Fruit fly (Drosophila melanogaster) whole organism, embryonic: Measurements from ENCODE around the gene Dnaaf4.

Experiments
- ATbp ChIP-seq: fragments of 200-800 bp; sonication (Bioruptor generic); optimal IDR thresholded peaks from 2 replicates; lab custom pipeline; 2017; ENCODE audit warnings: missing biosample characterization, mild to moderate bottlenecking, missing genetic modification characterization, missing genetic modification reagents
- B-H1 ChIP-seq: fragments of 200-800 bp; sonication (Bioruptor generic); IDR thresholded peaks from 3 replicates; pipeline ENCODE4 v1.3.6; 2022; ENCODE audit warnings: missing biosample characterization, missing genetic modification characterization
- Bdp1 ChIP-seq: fragments of 200-800 bp; sonication (Bioruptor generic); optimal IDR thresholded peaks from 3 replicates; lab custom pipeline; 2016; ENCODE audit warnings: missing biosample characterization, missing genetic modification characterization
- CG10267 ChIP-seq: fragments of 200-800 bp; sonication (Bioruptor generic); optimal IDR thresholded peaks from 2 replicates; lab custom pipeline; 2018; ENCODE audit warnings: missing biosample characterization, mild to moderate bottlenecking, missing genetic modification characterization, moderate library complexity
- CG10431 ChIP-seq: fragments of 200-800 bp; sonication (Bioruptor generic); optimal IDR thresholded peaks from 3 replicates; lab custom pipeline; 2018; ENCODE audit warnings: missing biosample characterization, mild to moderate bottlenecking, missing genetic modification characterization
- CG11456 ChIP-seq: fragments of 200-800 bp; sonication (Bioruptor generic); IDR thresholded peaks from 3 replicates; pipeline ENCODE4 v1.3.6; 2022; ENCODE audit warnings: missing biosample characterization, missing genetic modification characterization
- CG12236 ChIP-seq: fragments of 200-800 bp; sonication (Bioruptor generic); optimal IDR thresholded peaks from 2 replicates; lab custom pipeline; 2016; ENCODE audit warnings: missing biosample characterization, missing genetic modification characterization
- CG1233 ChIP-seq: fragments of 200-800 bp; sonication (Bioruptor generic); optimal IDR thresholded peaks from 4 replicates; lab custom pipeline; 2018; ENCODE audit warnings: missing biosample characterization, mild to moderate bottlenecking, missing genetic modification characterization
- CG13624 ChIP-seq: fragments of 200-800 bp; sonication (Bioruptor generic); optimal IDR thresholded peaks from 2 replicates; lab custom pipeline; 2016; ENCODE audit warnings: missing biosample characterization, missing genetic modification characterization
- CG14860 ChIP-seq: fragments of 200-800 bp; sonication (Bioruptor generic); IDR thresholded peaks from 3 replicates; pipeline ENCODE4 v1.3.6; 2022; ENCODE audit warnings: missing biosample characterization, missing genetic modification characterization; ENCODE audit not compliant: partially characterized antibody
- CG15011 ChIP-seq: fragments of 200-800 bp; sonication (Bioruptor generic); optimal IDR thresholded peaks from 3 replicates; lab custom pipeline; 2018; ENCODE audit warnings: missing biosample characterization, mild to moderate bottlenecking, missing genetic modification characterization
- CG1603 ChIP-seq: fragments of 200-800 bp; sonication (Bioruptor generic); optimal IDR thresholded peaks from 2 replicates; lab custom pipeline; 2019; ENCODE audit warnings: missing biosample characterization, mild to moderate bottlenecking, missing genetic modification characterization, moderate library complexity
- CG17612 ChIP-seq: fragments of 200-800 bp; sonication (Bioruptor generic); IDR thresholded peaks from 2 replicates; pipeline ENCODE4 v1.3.6; 2022; ENCODE audit warnings: missing biosample characterization, missing genetic modification characterization
- CG30403 ChIP-seq: fragments of 200-800 bp; sonication (Bioruptor generic); optimal IDR thresholded peaks from 3 replicates; lab custom pipeline; 2016; ENCODE audit warnings: missing biosample characterization, missing genetic modification characterization
- CG3163 ChIP-seq: fragments of 200-800 bp; sonication (Bioruptor generic); optimal IDR thresholded peaks from 3 replicates; lab custom pipeline; 2016; ENCODE audit warnings: missing biosample characterization, missing genetic modification characterization
- CG3726 ChIP-seq: fragments of 200-800 bp; sonication (Bioruptor generic); IDR thresholded peaks from 3 replicates; pipeline ENCODE4, ENCODE4 v1.3.6; 2022; ENCODE audit warnings: missing biosample characterization, missing genetic modification characterization
- CG4360 ChIP-seq: fragments of 200-800 bp; sonication (Bioruptor generic); IDR thresholded peaks from 2 replicates; pipeline ENCODE4 v1.3.6; 2022; ENCODE audit warnings: missing biosample characterization, missing genetic modification characterization
- CG6654 ChIP-seq: fragments of 200-800 bp; sonication (Bioruptor generic); optimal IDR thresholded peaks from 2 replicates; lab custom pipeline; 2017; ENCODE audit warnings: missing biosample characterization, mild to moderate bottlenecking, missing genetic modification characterization
- CG8478 ChIP-seq: fragments of >200 bp; optimal IDR thresholded peaks from 2 replicates; lab custom pipeline; 2018
- CG9727 ChIP-seq: fragments of 200-800 bp; sonication (Bioruptor generic); optimal IDR thresholded peaks from 3 replicates; lab custom pipeline; 2017; ENCODE audit warnings: missing biosample characterization, mild to moderate bottlenecking, missing genetic modification characterization
- Chrac-16 ChIP-seq: fragments of 200-800 bp; sonication (Bioruptor generic); optimal IDR thresholded peaks from 3 replicates; lab custom pipeline; 2016; ENCODE audit warnings: missing biosample characterization, missing genetic modification characterization
- Doc2 ChIP-seq: fragments of 200-800 bp; sonication (Bioruptor generic); IDR thresholded peaks from 2 replicates; pipeline ENCODE4 v1.3.6; 2022; ENCODE audit warnings: missing biosample characterization, missing genetic modification characterization
- E2f2 ChIP-seq: fragments of 200-800 bp; sonication (Bioruptor generic); IDR thresholded peaks from 2 replicates; pipeline ENCODE4 v1.3.6; 2022; ENCODE audit warnings: missing biosample characterization, missing genetic modification characterization
- ERR ChIP-seq: fragments of 200-800 bp; sonication (Bioruptor generic); optimal IDR thresholded peaks from 2 replicates; lab custom pipeline; 2016; ENCODE audit warnings: missing biosample characterization, missing genetic modification characterization
- Ets97D ChIP-seq: fragments of 200-800 bp; sonication (Bioruptor generic); optimal IDR thresholded peaks from 3 replicates; lab custom pipeline; 2016; ENCODE audit warnings: missing biosample characterization, missing genetic modification characterization
- Hand ChIP-seq: fragments of 200-800 bp; sonication (Bioruptor generic); optimal IDR thresholded peaks from 2 replicates; lab custom pipeline; 2017; ENCODE audit warnings: mild to moderate bottlenecking, missing biosample characterization, missing genetic modification reagents, missing genetic modification characterization
- Med ChIP-seq: fragments of 200-800 bp; sonication (Bioruptor generic); peaks from one replicate; lab custom pipeline; 2016; ENCODE audit warnings: missing biosample characterization, missing genetic modification characterization, mild to moderate bottlenecking, inconsistent platforms, moderate library complexity
- Scr ChIP-seq: fragments of 200-800 bp; sonication (Bioruptor generic); IDR thresholded peaks from 2 replicates; pipeline ENCODE4 v1.3.6; 2022; ENCODE audit warnings: missing biosample characterization, missing genetic modification characterization; ENCODE audit not compliant: partially characterized antibody
- Sox102F ChIP-seq: fragments of 200-800 bp; sonication (Bioruptor generic); optimal IDR thresholded peaks from 2 replicates; lab custom pipeline; 2018; ENCODE audit warnings: missing biosample characterization, mild to moderate bottlenecking, missing genetic modification characterization, moderate library complexity
- Sry-β ChIP-seq: fragments of 200-800 bp; sonication (Bioruptor generic); optimal IDR thresholded peaks from 2 replicates; lab custom pipeline; 2018; ENCODE audit warnings: missing biosample characterization, mild to moderate bottlenecking, missing genetic modification characterization, moderate library complexity
- Ssrp ChIP-seq: fragments of 200-800 bp; sonication (Bioruptor generic); optimal IDR thresholded peaks from 2 replicates; lab custom pipeline; 2018; ENCODE audit warnings: missing biosample characterization, mild to moderate bottlenecking, missing genetic modification characterization, moderate library complexity
- Taf1 ChIP-seq: fragments of 200-800 bp; sonication (Bioruptor generic); IDR thresholded peaks from 2 replicates; pipeline ENCODE4 v1.3.6; 2022; ENCODE audit warnings: missing biosample characterization, missing genetic modification characterization
- ase ChIP-seq: fragments of 200-800 bp; sonication (Bioruptor generic); IDR thresholded peaks from 3 replicates; pipeline ENCODE4 v1.3.6; 2022; ENCODE audit warnings: missing biosample characterization, missing genetic modification characterization
- bsh ChIP-seq, 2 experiments: fragments of 200-800 bp; sonication (Bioruptor generic); optimal IDR thresholded peaks; 2 replicates each; lab custom pipeline; 2017 to 2018; ENCODE audit warnings: mild to moderate bottlenecking in 2 of 2, missing biosample characterization in 2 of 2, missing genetic modification characterization in 2 of 2, moderate library complexity in 1 of 2
- ci ChIP-seq: fragments of 200-800 bp; sonication (Bioruptor generic); IDR thresholded peaks from 3 replicates; pipeline ENCODE4 v1.3.6; 2022; ENCODE audit warnings: missing biosample characterization, missing genetic modification characterization
- dm ChIP-seq: fragments of 200-800 bp; sonication (Bioruptor generic); optimal IDR thresholded peaks from 3 replicates; lab custom pipeline; 2016; ENCODE audit warnings: missing biosample characterization, missing genetic modification characterization
- exex ChIP-seq: fragments of 200-800 bp; sonication (Bioruptor generic); optimal IDR thresholded peaks from 4 replicates; lab custom pipeline; 2018; ENCODE audit warnings: missing biosample characterization, mild to moderate bottlenecking, missing genetic modification characterization, moderate library complexity
- gcm2 ChIP-seq: fragments of 200-800 bp; sonication (Bioruptor generic); optimal IDR thresholded peaks from 2 replicates; lab custom pipeline; 2016; ENCODE audit warnings: missing biosample characterization, missing genetic modification characterization
- grau ChIP-seq: fragments of 200-800 bp; optimal IDR thresholded peaks from 3 replicates; lab custom pipeline; 2019; ENCODE audit warnings: missing biosample characterization, mild to moderate bottlenecking, missing genetic modification characterization, moderate library complexity
- inv ChIP-seq: fragments of 200-800 bp; sonication (Bioruptor generic); IDR thresholded peaks from 2 replicates; pipeline ENCODE4 v1.3.6; 2022; ENCODE audit warnings: missing biosample characterization, missing genetic modification characterization; ENCODE audit not compliant: partially characterized antibody
- jigr1 ChIP-seq: fragments of 200-800 bp; sonication (Bioruptor generic); IDR thresholded peaks from 3 replicates; pipeline ENCODE4 v1.3.6; 2022; ENCODE audit warnings: missing biosample characterization, missing genetic modification characterization
- mam ChIP-seq: fragments of 200-800 bp; sonication (Bioruptor generic); optimal IDR thresholded peaks from 3 replicates; lab custom pipeline; 2016; ENCODE audit warnings: missing biosample characterization, missing genetic modification characterization
- nmo ChIP-seq: fragments of 200-800 bp; sonication (Bioruptor generic); optimal IDR thresholded peaks from 2 replicates; lab custom pipeline; 2018; ENCODE audit warnings: missing biosample characterization, mild to moderate bottlenecking, missing genetic modification characterization, moderate library complexity
- p53 ChIP-seq: fragments of 200-800 bp; sonication (Bioruptor generic); optimal IDR thresholded peaks from 2 replicates; lab custom pipeline; 2016; ENCODE audit warnings: missing biosample characterization, missing genetic modification characterization
- pita ChIP-seq: fragments of 200-800 bp; sonication (Bioruptor generic); optimal IDR thresholded peaks from 2 replicates; lab custom pipeline; 2017; ENCODE audit warnings: missing biosample characterization, mild to moderate bottlenecking, missing genetic modification characterization
- prd ChIP-seq, 3 experiments: fragments of >200 bp in 2 of 3; fragments of 200-800 bp in 1 of 3; sonication (Bioruptor generic) in 1 of 3; optimal IDR thresholded peaks in 2 of 3; IDR thresholded peaks in 1 of 3; 2 replicates in 2 of 3; 3 replicates in 1 of 3; pipeline versions ENCODE4 v1.3.6 to Lab custom; 2017 to 2022; ENCODE audit warnings: missing biosample characterization in 1 of 3, missing genetic modification characterization in 1 of 3
- pzg ChIP-seq: fragments of 200-800 bp; sonication (Bioruptor generic); optimal IDR thresholded peaks from 3 replicates; lab custom pipeline; 2018; ENCODE audit warnings: missing biosample characterization, mild to moderate bottlenecking, missing genetic modification characterization, moderate library complexity
- schlank ChIP-seq: fragments of 200-800 bp; sonication (Bioruptor generic); optimal IDR thresholded peaks from 2 replicates; lab custom pipeline; 2018; ENCODE audit warnings: missing biosample characterization, mild to moderate bottlenecking, missing genetic modification characterization
- seq ChIP-seq: fragments of 200-800 bp; sonication (Bioruptor generic); IDR thresholded peaks from 2 replicates; pipeline ENCODE4 v1.3.6; 2022; ENCODE audit warnings: missing biosample characterization, missing genetic modification characterization
- unc-4 ChIP-seq: fragments of 200-800 bp; sonication (Bioruptor generic); IDR thresholded peaks from 2 replicates; pipeline ENCODE4 v1.3.6; 2022; ENCODE audit warnings: missing biosample characterization, missing genetic modification characterization; ENCODE audit not compliant: partially characterized antibody

Dnaaf4 gene

DNA sequence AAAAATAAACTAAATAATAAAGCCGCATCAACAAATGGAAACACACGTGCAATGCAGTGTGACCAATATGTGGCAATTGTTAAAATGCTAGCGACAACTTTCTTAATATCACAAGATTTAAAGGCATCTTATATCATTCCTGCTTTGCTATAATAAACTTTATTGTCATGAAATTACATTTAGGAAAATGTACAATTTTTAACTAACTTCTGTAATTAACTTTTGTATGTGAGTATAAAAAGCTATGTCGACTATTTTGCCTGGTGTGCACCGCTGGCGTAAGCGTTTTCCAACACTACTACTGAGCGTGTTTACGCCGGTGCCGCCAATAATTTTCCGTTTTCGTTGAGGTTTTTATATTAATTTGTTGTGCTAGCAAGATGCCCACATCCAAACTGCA is 2.0 kb upstream of the Dnaaf4 start, which contains the start of the genes Csl4 and Nup160 (continued):
- TF ChIP-seq ATbp, result no peak
- TF ChIP-seq CG12236 (GFP tag; lab: Kevin White, UChicago), result peak; percentile 69
- TF ChIP-seq CG13624 (GFP tag; lab: Kevin White, UChicago), result peak; percentile 92
- peak; percentile 66 for TF ChIP-seq CG9727 (GFP tag; lab: Kevin White, UChicago)
- no peak for TF ChIP-seq Doc2 (GFP tag; lab: Robert Waterston, UW)
- TF ChIP-seq unc-4 (GFP tag; lab: Robert Waterston, UW), result 0 out of 2 replicates have a peak, but pooled peaks have one; percentile 29
- peak; percentile 88 for TF ChIP-seq Chrac-16 (GFP tag; lab: Kevin White, UChicago)
- TF ChIP-seq inv (GFP tag; lab: Robert Waterston, UW), result no peak
- no peak for TF ChIP-seq CG15011 (GFP tag; lab: Kevin White, UChicago)
- no peak for TF ChIP-seq CG8478 (lab: Kevin White, UChicago)
- peak; percentile 19 for TF ChIP-seq exex
- peak; percentile 51 for TF ChIP-seq Ssrp
- TF ChIP-seq CG14860 (GFP tag; lab: Robert Waterston, UW), result no peak
- TF ChIP-seq Med (GFP tag; lab: Kevin White, UChicago), result peak; percentile 98
- peak; percentile 81 for TF ChIP-seq ci (GFP tag; lab: Robert Waterston, UW)
- peak; percentile 74 for TF ChIP-seq Bdp1
- peak; percentile 77 for TF ChIP-seq nmo (GFP tag; lab: Kevin White, UChicago)
- peak; percentile 71 for TF ChIP-seq p53 (GFP tag; lab: Kevin White, UChicago)
- no peak for TF ChIP-seq CG17612 (GFP tag; lab: Robert Waterston, UW)
- peak; percentile 35 for TF ChIP-seq CG3163 (GFP tag; lab: Kevin White, UChicago)
- no peak for TF ChIP-seq CG4360 (GFP tag; lab: Robert Waterston, UW)
- TF ChIP-seq mam (GFP tag; lab: Kevin White, UChicago), result peak; percentile 91
- no peak for TF ChIP-seq CG6654 (GFP tag; lab: Kevin White, UChicago)
- TF ChIP-seq CG3726 (GFP tag; lab: Robert Waterston, UW), result peak; percentile 55; the same call in 1 of the 3 replicates
- TF ChIP-seq Sry-β (GFP tag; lab: Kevin White, UChicago), result peak; percentile 38
- TF ChIP-seq jigr1, result no peak
- peak; percentile 93 for TF ChIP-seq dm (GFP tag; lab: Kevin White, UChicago)
- TF ChIP-seq E2f2 (GFP tag; lab: Robert Waterston, UW), result peak; percentile 67
- TF ChIP-seq CG11456 (GFP tag; lab: Robert Waterston, UW), result peak; percentile 82
- peak; percentile 55; the same call in 1 of the 2 replicates for TF ChIP-seq Taf1 (GFP tag; lab: Robert Waterston, UW)
- no peak for TF ChIP-seq pita (GFP tag; lab: Kevin White, UChicago)
- TF ChIP-seq prd (optimal IDR thresholded peaks at IDR 0.05; lab: Kevin White, UChicago), result no peak
- TF ChIP-seq prd (GFP tag; IDR thresholded peaks at IDR 0.05; lab: Robert Waterston, UW), result peak; percentile 86
- TF ChIP-seq CG1603 (tag; lab: Kevin White, UChicago), result peak; percentile 74
- TF ChIP-seq CG30403 (GFP tag; lab: Kevin White, UChicago), result peak; percentile 89
- peak; percentile 81 for TF ChIP-seq gcm2 (GFP tag; lab: Kevin White, UChicago)
- peak; percentile 97 for TF ChIP-seq CG10267 (tag; lab: Kevin White, UChicago)
- TF ChIP-seq Ets97D, result peak; percentile 81
- no peak for TF ChIP-seq Hand
- TF ChIP-seq CG1233 (GFP tag; lab: Kevin White, UChicago), result peak; percentile 24
- peak; percentile 61; the same call in 1 of the 2 replicates for TF ChIP-seq seq (GFP tag; lab: Robert Waterston, UW)
- TF ChIP-seq Scr, result peak; percentile 36
- peak; percentile 67 for TF ChIP-seq pzg
- TF ChIP-seq ase (GFP tag; lab: Robert Waterston, UW), result peak; percentile 66; the same call in 2 of the 3 replicates
- TF ChIP-seq schlank, result no peak
- peak; percentile 36; the same call in 1 of the 3 replicates for TF ChIP-seq B-H1
- peak; percentile 10 for TF ChIP-seq CG10431 (GFP tag; lab: Kevin White, UChicago)
- peak; percentile 74 for TF ChIP-seq grau (tag; lab: Kevin White, UChicago)
- peak; percentile 60 for TF ChIP-seq ERR (GFP tag; lab: Kevin White, UChicago)
- no peak for TF ChIP-seq Sox102F (GFP tag; lab: Kevin White, UChicago)
- peak in 1 of 2 experiments; percentile 75 for TF ChIP-seq bsh (GFP tag; optimal IDR thresholded peaks at IDR 0.05; lab: Kevin White, UChicago)
